Fruit fly (Drosophila melanogaster) S2 (cell line): ENCODE data around the gene ebd1.

Experiments used
- CG8478 ChIP-seq: fragments of >200 bp; optimal IDR thresholded peaks from 2 replicates; lab custom pipeline; 2018
- CTCF ChIP-seq, 2 experiments: fragments of >200 bp; optimal IDR thresholded peaks; 2 replicates each; lab custom pipeline; 2018

- TF ChIP-seq CG8478 (lab: Kevin White, UChicago) (no peak), CTCF (optimal IDR thresholded peaks at IDR 0.05; lab: Kevin White, UChicago) (no peak)
These were observed 43.0 kb downstream of the ebd1 start for dm6 chr3L:642146-642864.
